Fruit fly (Drosophila melanogaster): ENCODE results near the gene mkg-p.

The mkg-p gene

dm6 chr3L:8395630-8396168, 9.4 kb downstream of the mkg-p start, which contains the start of gene CG7120 (continued):
- TF ChIP-seq yki (optimal IDR thresholded peaks at IDR 0.05) (no peak), inv (GFP tag; IDR thresholded peaks at IDR 0.05; ENCODE audit: partially characterized antibody) (no peak), Ets97D (GFP tag; optimal IDR thresholded peaks at IDR 0.05) (no peak), CG7786 (GFP tag; optimal IDR thresholded peaks at IDR 0.05) (peak; percentile 42), Antp (GFP tag; optimal IDR thresholded peaks at IDR 0.05) (peak; percentile 37), CG4617 (GFP tag; optimal IDR thresholded peaks at IDR 0.05; ENCODE audit: borderline replicate concordance) (peak; percentile 9), vnd (GFP tag; IDR thresholded peaks at IDR 0.05; ENCODE audit: partially characterized antibody) (no peak), Usf (GFP tag; optimal IDR thresholded peaks at IDR 0.05) (no peak), trh (GFP tag; optimal IDR thresholded peaks at IDR 0.05) (no peak), CG6272 (GFP tag; IDR thresholded peaks at IDR 0.05) (no peak), Hr51 (GFP tag; optimal IDR thresholded peaks at IDR 0.05) (peak; percentile 18 to 55), gcm2 (GFP tag; optimal IDR thresholded peaks at IDR 0.05) (no peak), usp (GFP tag; optimal IDR thresholded peaks at IDR 0.05) (no peak), B-H1 (GFP tag; IDR thresholded peaks at IDR 0.05) (no peak; the same call in 2 of the 3 replicates), CG17328 (GFP tag; IDR thresholded peaks at IDR 0.05) (peak; percentile 56), Scr (GFP tag; IDR thresholded peaks at IDR 0.05; ENCODE audit: partially characterized antibody) (no peak), CG15269 (tag; optimal IDR thresholded peaks at IDR 0.05) (no peak), CG1529 (GFP tag; optimal IDR thresholded peaks at IDR 0.05) (no peak), ERR (GFP tag; optimal IDR thresholded peaks at IDR 0.05) (no peak), CG31365 (tag; optimal IDR thresholded peaks at IDR 0.05) (no peak), nerfin-1 (tag; optimal IDR thresholded peaks at IDR 0.05) (peak; percentile 65), CG12299 (tag; optimal IDR thresholded peaks at IDR 0.05) (no peak), CG1602 (GFP tag; optimal IDR thresholded peaks at IDR 0.05) (peak; percentile 39), CG11695 (GFP tag; IDR thresholded peaks at IDR 0.05) (peak; percentile 44; the same call in 2 of the 3 replicates), tna (GFP tag; IDR thresholded peaks at IDR 0.05; ENCODE audit: partially characterized antibody) (no peak; the same call in 1 of the 2 replicates), CG34224 (GFP tag; IDR thresholded peaks at IDR 0.05; ENCODE audit: partially characterized antibody) (no peak), Fer3 (tag; optimal IDR thresholded peaks at IDR 0.05) (peak; percentile 18), Neu2 (GFP tag; optimal IDR thresholded peaks at IDR 0.05; ENCODE audit: borderline replicate concordance) (no peak), en (GFP tag; optimal IDR thresholded peaks at IDR 0.05) (no peak), pros (GFP tag; optimal IDR thresholded peaks at IDR 0.05) (no peak), seq (GFP tag; IDR thresholded peaks at IDR 0.05) (peak; percentile 17; the same call in 1 of the 2 replicates), tgo (GFP tag; IDR thresholded peaks at IDR 0.05) (no peak), Hmr (GFP tag; optimal IDR thresholded peaks at IDR 0.05) (peak; percentile 36), bsh (GFP tag; optimal IDR thresholded peaks at IDR 0.05) (peak in 1 of 2 experiments; percentile 66), CG12104 (GFP tag; optimal IDR thresholded peaks at IDR 0.05) (no peak), HLH54F (GFP tag; optimal IDR thresholded peaks at IDR 0.05) (peak; percentile 20), tx (GFP tag; optimal IDR thresholded peaks at IDR 0.05) (peak; percentile 4), CG15479 (GFP tag; optimal IDR thresholded peaks at IDR 0.05) (no peak), CG8089 (GFP tag; optimal IDR thresholded peaks at IDR 0.05) (peak; percentile 51), GATAe (GFP tag; conservative IDR thresholded peaks at IDR 0.05) (no peak), CG4328 (GFP tag; optimal IDR thresholded peaks at IDR 0.05) (no peak), CG10147 (GFP tag; optimal IDR thresholded peaks at IDR 0.05) (no peak), Sox102F (GFP tag; optimal IDR thresholded peaks at IDR 0.05) (peak; percentile 59), CG16813 (GFP tag; IDR thresholded peaks at IDR 0.05; ENCODE audit: partially characterized antibody) (no peak), CG7963 (GFP tag; IDR thresholded peaks at IDR 0.05; ENCODE audit: partially characterized antibody) (no peak), MBD-R2 (GFP tag; IDR thresholded peaks at IDR 0.05) (peak; percentile 10; the same call in 1 of the 2 replicates), CG11504 (tag; optimal IDR thresholded peaks at IDR 0.05) (peak; percentile 93), cato (GFP tag; optimal IDR thresholded peaks at IDR 0.05; ENCODE audit: borderline replicate concordance) (no peak), Nf-YC (tag; optimal IDR thresholded peaks at IDR 0.05) (no peak), CG9437 (GFP tag; optimal IDR thresholded peaks at IDR 0.05) (peak; percentile 54)

Data from whole organism, embryonic.